Fruit fly (Drosophila melanogaster): ENCODE results near the gene CG43783.
A peak's percentile ranks its signal among the peaks of the same experiment; 100 is the strongest.

CG43783 gene

dm6 chr3L:8996899-8997685 is 43.0 kb upstream of the CG43783 start:
- TF ChIP-seq Hr83 (GFP tag; optimal IDR thresholded peaks at IDR 0.05; ENCODE audit: poor library complexity, severe bottlenecking) (no peak), Rel (GFP tag; optimal IDR thresholded peaks at IDR 0.05) (no peak), Rel (tag; optimal IDR thresholded peaks at IDR 0.05) (peak; percentile 72), CG32264 (GFP tag; optimal IDR thresholded peaks at IDR 0.05) (no peak), psq (GFP tag; optimal IDR thresholded peaks at IDR 0.05) (peak; percentile 33), dl (GFP tag; optimal IDR thresholded peaks at IDR 0.05; ENCODE audit: insufficient read depth in 1 of 2, partially characterized antibody in 2 of 2) (peak in 1 of 2 experiments; percentile 3), usp (GFP tag; optimal IDR thresholded peaks at IDR 0.05) (no peak), Dif (GFP tag; optimal IDR thresholded peaks at IDR 0.05; ENCODE audit: partially characterized antibody) (peak; percentile 41), fru (GFP tag; optimal IDR thresholded peaks at IDR 0.05) (peak; percentile 7)

dm6 chr3L:8996173-8996767 is 42.2 kb upstream of the CG43783 start:
- TF ChIP-seq Rel (GFP tag; optimal IDR thresholded peaks at IDR 0.05) (peak; percentile 2), Rel (tag; optimal IDR thresholded peaks at IDR 0.05) (no peak), dl (GFP tag; optimal IDR thresholded peaks at IDR 0.05; ENCODE audit: insufficient read depth in 1 of 2, partially characterized antibody in 2 of 2) (no peak), Hr78 (GFP tag; optimal IDR thresholded peaks at IDR 0.05) (no peak), ey (GFP tag; optimal IDR thresholded peaks at IDR 0.05) (peak; percentile 89), Hnf4 (GFP tag; optimal IDR thresholded peaks at IDR 0.05) (no peak), br (GFP tag; optimal IDR thresholded peaks at IDR 0.05) (peak; percentile 86), jim (GFP tag; optimal IDR thresholded peaks at IDR 0.05) (no peak), psq (GFP tag; optimal IDR thresholded peaks at IDR 0.05) (peak; percentile 76), dmrt93B (GFP tag; optimal IDR thresholded peaks at IDR 0.05) (no peak), fru (GFP tag; optimal IDR thresholded peaks at IDR 0.05) (peak; percentile 88), brk (GFP tag; optimal IDR thresholded peaks at IDR 0.05) (no peak), N (GFP tag; optimal IDR thresholded peaks at IDR 0.05) (no peak), sv (GFP tag; optimal IDR thresholded peaks at IDR 0.05) (no peak), woc (GFP tag; optimal IDR thresholded peaks at IDR 0.05) (no peak), foxo (GFP tag; optimal IDR thresholded peaks at IDR 0.05) (peak; percentile 22 to 92), usp (GFP tag; optimal IDR thresholded peaks at IDR 0.05) (no peak), lola (GFP tag; optimal IDR thresholded peaks at IDR 0.05) (no peak), CrebA (GFP tag; optimal IDR thresholded peaks at IDR 0.05; ENCODE audit: borderline replicate concordance) (no peak), Jra (GFP tag; optimal IDR thresholded peaks at IDR 0.05) (peak; percentile 67), dsf (GFP tag; optimal IDR thresholded peaks at IDR 0.05; ENCODE audit: borderline replicate concordance) (no peak), Dif (GFP tag; optimal IDR thresholded peaks at IDR 0.05; ENCODE audit: partially characterized antibody) (no peak), CG9705 (GFP tag; optimal IDR thresholded peaks at IDR 0.05) (peak; percentile 42), OdsH (GFP tag; optimal IDR thresholded peaks at IDR 0.05) (peak; percentile 85), pan (optimal IDR thresholded peaks at IDR 0.05) (no peak), HLH106 (tag; optimal IDR thresholded peaks at IDR 0.05) (peak; percentile 84), Mio (GFP tag; optimal IDR thresholded peaks at IDR 0.05) (peak; percentile 38), rgr (GFP tag; optimal IDR thresholded peaks at IDR 0.05) (peak; percentile 89), Vsx2 (GFP tag; optimal IDR thresholded peaks at IDR 0.05; ENCODE audit: partially characterized antibody) (no peak), Abd-B (GFP tag; optimal IDR thresholded peaks at IDR 0.05) (no peak), Myc (optimal IDR thresholded peaks at IDR 0.05) (no peak), Hr83 (GFP tag; optimal IDR thresholded peaks at IDR 0.05; ENCODE audit: poor library complexity, severe bottlenecking) (peak; percentile 57), sage (GFP tag; optimal IDR thresholded peaks at IDR 0.05) (no peak), Dfd (GFP tag; optimal IDR thresholded peaks at IDR 0.05) (no peak), tai (GFP tag; optimal IDR thresholded peaks at IDR 0.05) (no peak), GATAd (GFP tag; optimal IDR thresholded peaks at IDR 0.05) (peak; percentile 51), h (GFP tag; optimal IDR thresholded peaks at IDR 0.05) (peak; percentile 92), Sp1 (GFP tag; optimal IDR thresholded peaks at IDR 0.05) (peak; percentile 76), CG32264 (GFP tag; optimal IDR thresholded peaks at IDR 0.05) (peak; percentile 74)
